Worm (Caenorhabditis elegans) whole organism, early embryonic: Measurements from ENCODE around the gene T12G3.11.

Experiments used
- B0310.2 ChIP-seq: sonication (generic microtip); optimal IDR thresholded peaks from 2 replicates; lab custom pipeline; 2016; ENCODE audit warnings: mild to moderate bottlenecking, missing genetic modification characterization, missing compliant biosample characterization
- F13C5.2 ChIP-seq: sonication (generic microtip); optimal IDR thresholded peaks from 2 replicates; lab custom pipeline; 2017; ENCODE audit warnings: mild to moderate bottlenecking, missing genetic modification characterization, inconsistent platforms, missing compliant biosample characterization
- aly-1 ChIP-seq: sonication (generic microtip); optimal IDR thresholded peaks from 2 replicates; lab custom pipeline; 2016; ENCODE audit warnings: missing genetic modification characterization, missing compliant biosample characterization
- ama-1 ChIP-seq: fragments of 150-350 bp; optimal IDR thresholded peaks from 2 replicates; lab custom pipeline; 2014
- ceh-13 ChIP-seq: fragments of 200-800 bp; sonication (Bioruptor generic); optimal IDR thresholded peaks from 2 replicates; lab custom pipeline; 2018; ENCODE audit warnings: mild to moderate bottlenecking, missing genetic modification characterization, missing compliant biosample characterization
- ceh-36 ChIP-seq: sonication (generic microtip); optimal IDR thresholded peaks from 2 replicates; lab custom pipeline; 2016; ENCODE audit warnings: missing genetic modification characterization, inconsistent platforms, missing compliant biosample characterization
- ets-7 ChIP-seq: sonication (generic microtip); optimal IDR thresholded peaks from 2 replicates; lab custom pipeline; 2016; ENCODE audit warnings: missing genotype, missing genetic modification characterization, missing compliant biosample characterization
- flt-1 ChIP-seq: fragments of 200-800 bp; sonication (Bioruptor generic); IDR thresholded peaks from 2 replicates; pipeline ENCODE4 v1.3.6; 2022; ENCODE audit warnings: missing genetic modification characterization, missing compliant biosample characterization
- hmbx-1 ChIP-seq: sonication (generic microtip); optimal IDR thresholded peaks from 2 replicates; lab custom pipeline; 2016; ENCODE audit warnings: mild to moderate bottlenecking, missing genetic modification characterization, missing compliant biosample characterization
- hmg-4 ChIP-seq: fragments of 200-800 bp; sonication (Bioruptor generic); optimal IDR thresholded peaks from 2 replicates; lab custom pipeline; 2018; ENCODE audit warnings: mild to moderate bottlenecking, missing genetic modification characterization, missing compliant biosample characterization
- hnd-1 ChIP-seq: sonication (generic microtip); optimal IDR thresholded peaks from 2 replicates; lab custom pipeline; 2016; ENCODE audit warnings: missing genetic modification characterization, missing compliant biosample characterization
- pes-1 ChIP-seq: fragments of 200-800 bp; sonication (Bioruptor generic); IDR thresholded peaks from 2 replicates; pipeline ENCODE4 v1.3.6; 2022; ENCODE audit warnings: missing genetic modification reagents, missing genetic modification characterization, missing compliant biosample characterization
- scrt-1 ChIP-seq: fragments of 200-800 bp; sonication (Bioruptor generic); IDR thresholded peaks from 2 replicates; pipeline ENCODE4 v1.3.6; 2022; ENCODE audit warnings: missing genetic modification characterization, missing compliant biosample characterization
- sea-1 ChIP-seq: fragments of 200-800 bp; sonication (Bioruptor generic); conservative IDR thresholded peaks from 2 replicates; pipeline ENCODE4 v1.3.6; 2022; ENCODE audit warnings: missing genetic modification characterization, missing compliant biosample characterization
- tbx-11 ChIP-seq: fragments of 200-800 bp; sonication (Bioruptor generic); IDR thresholded peaks from 2 replicates; pipeline ENCODE4 v1.3.6; 2022; ENCODE audit warnings: missing genetic modification characterization, missing compliant biosample characterization
- tbx-37 ChIP-seq: fragments of 200-800 bp; sonication (Bioruptor generic); conservative IDR thresholded peaks from 2 replicates; pipeline ENCODE4 v1.3.6; 2022; ENCODE audit warnings: missing genetic modification reagents, missing genetic modification characterization, missing compliant biosample characterization
- tra-4 ChIP-seq: sonication (generic microtip); optimal IDR thresholded peaks from 2 replicates; lab custom pipeline; 2017; ENCODE audit warnings: missing genetic modification characterization, missing compliant biosample characterization

Gene T12G3.11

ce11 chrIV:12056603-12057002 is 27.0 kb upstream of the T12G3.11 start, which contains the start of gene K08E4.2:
Gene K08E4.2, minus strand, starts transcription at chrIV:12056656.
- TF ChIP-seq tra-4 (tag; lab: Kevin White, UChicago) (no peak), hmg-4 (no peak), scrt-1 (GFP tag; lab: Robert Waterston, UW) (no peak), tbx-37 (GFP tag; lab: Robert Waterston, UW) (no peak)

- no peak for TF ChIP-seq hmg-4
- TF ChIP-seq tbx-11: no peak
- no peak for TF ChIP-seq ceh-36 (tag; lab: Kevin White, UChicago)
- TF ChIP-seq tra-4 (tag; lab: Kevin White, UChicago): no peak
- TF ChIP-seq scrt-1 (GFP tag; lab: Robert Waterston, UW): no peak
- TF ChIP-seq ama-1 (lab: Kevin White, UChicago): no peak
- no peak for TF ChIP-seq tbx-37 (GFP tag; lab: Robert Waterston, UW)
- no peak for TF ChIP-seq ets-7 (tag; lab: Kevin White, UChicago)
- TF ChIP-seq flt-1: no peak
- TF ChIP-seq sea-1 (GFP tag; lab: Robert Waterston, UW): no peak
- TF ChIP-seq pes-1 (GFP tag; lab: Robert Waterston, UW): no peak
- TF ChIP-seq B0310.2: no peak
- TF ChIP-seq F13C5.2 (tag; lab: Kevin White, UChicago): no peak
- TF ChIP-seq aly-1 (tag; lab: Kevin White, UChicago): no peak
- TF ChIP-seq ceh-13 (GFP tag; lab: Kevin White, UChicago): no peak
- TF ChIP-seq hnd-1 (tag; lab: Kevin White, UChicago): no peak
These were observed 22.9 kb upstream of the T12G3.11 start for ce11 chrIV:12052461-12052860.

- TF ChIP-seq tbx-37 (GFP tag; lab: Robert Waterston, UW) (no peak), aly-1 (tag; lab: Kevin White, UChicago) (no peak), flt-1 (no peak), hmbx-1 (tag; lab: Kevin White, UChicago) (no peak), F13C5.2 (tag; lab: Kevin White, UChicago) (no peak), tra-4 (tag; lab: Kevin White, UChicago) (no peak), sea-1 (GFP tag; lab: Robert Waterston, UW) (no peak), ceh-13 (GFP tag; lab: Kevin White, UChicago) (no peak), scrt-1 (GFP tag; lab: Robert Waterston, UW) (no peak)
These were observed 21.6 kb upstream of the T12G3.11 start, which contains the start of the genes bre-5 and spt-5 for ce11 chrIV:12051049-12051792. Gene bre-5, minus strand, starts transcription at chrIV:12051215. Gene spt-5, plus strand, starts transcription at chrIV:12051491.

- TF ChIP-seq pes-1 (GFP tag; lab: Robert Waterston, UW): no peak
- no peak for TF ChIP-seq ceh-13 (GFP tag; lab: Kevin White, UChicago)
- no peak for TF ChIP-seq tbx-37 (GFP tag; lab: Robert Waterston, UW)
- no peak for TF ChIP-seq hmg-4
- no peak for TF ChIP-seq ets-7 (tag; lab: Kevin White, UChicago)
These were observed 18.2 kb upstream of the T12G3.11 start, which contains the start of gene T12G3.4 for ce11 chrIV:12047552-12048347. Gene T12G3.4, plus strand, starts transcription at chrIV:12048256.

ce11 chrIV:12046524-12047203 is 17.1 kb upstream of the T12G3.11 start, which contains the start of gene T12G3.2:
Gene T12G3.2, minus strand, starts transcription at chrIV:12046967.
- TF ChIP-seq flt-1 (no peak), tbx-11 (no peak), hnd-1 (tag; lab: Kevin White, UChicago) (no peak), B0310.2 (no peak), F13C5.2 (tag; lab: Kevin White, UChicago) (no peak), tra-4 (tag; lab: Kevin White, UChicago) (no peak), ceh-13 (GFP tag; lab: Kevin White, UChicago) (no peak), ceh-36 (tag; lab: Kevin White, UChicago) (no peak), ets-7 (tag; lab: Kevin White, UChicago) (no peak), hmbx-1 (tag; lab: Kevin White, UChicago) (no peak), pes-1 (GFP tag; lab: Robert Waterston, UW) (no peak), aly-1 (tag; lab: Kevin White, UChicago) (no peak), sea-1 (GFP tag; lab: Robert Waterston, UW) (no peak), tbx-37 (GFP tag; lab: Robert Waterston, UW) (no peak), hmg-4 (no peak), ama-1 (lab: Kevin White, UChicago) (no peak), scrt-1 (GFP tag; lab: Robert Waterston, UW) (no peak)

DNA sequence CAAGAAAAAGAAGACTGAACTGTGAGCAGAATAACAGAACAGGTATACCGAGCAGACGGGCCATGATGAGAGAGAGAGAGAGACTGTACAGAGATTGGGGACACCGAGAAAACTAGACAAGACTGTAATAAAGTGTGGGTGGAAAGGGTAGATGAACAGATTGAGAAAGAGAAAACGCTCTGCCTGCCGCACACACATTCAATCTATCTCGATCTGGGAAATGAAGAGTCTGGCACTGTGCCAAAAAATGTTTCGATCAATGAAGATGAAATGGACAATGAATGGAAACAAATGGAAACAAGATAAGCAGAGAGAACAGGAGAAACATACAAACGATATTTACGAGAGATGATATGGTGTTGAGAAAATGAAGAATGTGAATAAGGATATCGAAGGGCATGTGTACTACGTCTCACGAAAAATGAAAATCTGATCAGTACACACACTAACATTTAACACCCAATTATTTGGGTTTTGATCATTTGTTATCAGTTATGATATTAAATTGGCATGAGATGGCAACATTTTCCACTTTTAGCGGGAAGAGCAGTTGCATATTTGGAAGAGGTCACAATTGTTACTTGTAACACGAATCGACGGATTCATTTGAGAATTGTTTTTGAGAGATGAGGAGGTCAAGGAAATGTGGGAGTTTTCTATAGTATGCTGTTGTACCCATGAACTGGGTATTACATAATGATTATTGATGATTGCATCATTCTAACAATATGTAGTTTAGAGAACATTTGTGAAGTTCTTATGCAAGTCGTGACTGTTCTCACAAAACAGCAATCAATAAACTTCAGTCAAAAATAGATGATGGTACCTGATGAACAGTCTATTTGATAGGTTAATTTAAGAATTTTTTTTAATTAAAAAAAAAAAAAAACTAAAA is 15.5 kb upstream of the T12G3.11 start:
- TF ChIP-seq scrt-1 (GFP tag; lab: Robert Waterston, UW): no peak
- no peak for TF ChIP-seq hmbx-1 (tag; lab: Kevin White, UChicago)
- no peak for TF ChIP-seq hnd-1 (tag; lab: Kevin White, UChicago)
- no peak for TF ChIP-seq pes-1 (GFP tag; lab: Robert Waterston, UW)
- no peak for TF ChIP-seq ceh-13 (GFP tag; lab: Kevin White, UChicago)
